Worm (Caenorhabditis elegans): ENCODE results near the gene glb-24.
A peak's percentile ranks its signal among the peaks of the same experiment; 100 is the strongest.

Gene glb-24

ce11 chrV:12885860-12886259, at the start of gene glb-24:
TSS of gene glb-24 (minus strand) at chrV:12885960.
- TF ChIP-seq fos-1 (tag; optimal IDR thresholded peaks at IDR 0.05) (no peak), C16A3.4 (tag; optimal IDR thresholded peaks at IDR 0.05) (no peak), lin-15B (tag; optimal IDR thresholded peaks at IDR 0.05) (no peak), lin-14 (GFP tag; optimal IDR thresholded peaks at IDR 0.05) (no peak), alr-1 (tag; optimal IDR thresholded peaks at IDR 0.05; ENCODE audit: borderline replicate concordance) (no peak), ceh-63 (GFP tag; optimal IDR thresholded peaks at IDR 0.05) (no peak), efl-3 (GFP tag; optimal IDR thresholded peaks at IDR 0.05) (no peak), dpl-1 (GFP tag; optimal IDR thresholded peaks at IDR 0.05) (no peak), nhr-76 (tag; optimal IDR thresholded peaks at IDR 0.05) (no peak), C34B4.2 (tag; optimal IDR thresholded peaks at IDR 0.05) (no peak), lir-3 (tag; optimal IDR thresholded peaks at IDR 0.05; ENCODE audit: poor library complexity) (no peak), mab-9 (GFP tag; IDR thresholded peaks at IDR 0.05) (no peak), pag-3 (tag; optimal IDR thresholded peaks at IDR 0.05; ENCODE audit: borderline replicate concordance, insufficient read depth) (no peak), vab-15 (tag; optimal IDR thresholded peaks at IDR 0.05) (no peak), snpc-4 (tag; optimal IDR thresholded peaks at IDR 0.05) (no peak), blmp-1 (tag; optimal IDR thresholded peaks at IDR 0.05) (no peak)

ce11 chrV:12934976-12935375, 49.2 kb upstream of the glb-24 start, which contains the start of gene T16G1.7:
TSS of gene T16G1.7 (minus strand) at chrV:12935112.
- TF ChIP-seq tbx-2 (tag; optimal IDR thresholded peaks at IDR 0.05), result no peak
- no peak for TF ChIP-seq mep-1 (tag; optimal IDR thresholded peaks at IDR 0.05)
- no peak for TF ChIP-seq nhr-19 (GFP tag; conservative IDR thresholded peaks at IDR 0.05)
- TF ChIP-seq elt-3 (tag; optimal IDR thresholded peaks at IDR 0.05), result no peak
- no peak for TF ChIP-seq dsc-1 (tag; optimal IDR thresholded peaks at IDR 0.05)
- no peak for TF ChIP-seq ceh-8 (GFP tag; optimal IDR thresholded peaks at IDR 0.05)
- TF ChIP-seq sup-37 (GFP tag; optimal IDR thresholded peaks at IDR 0.05), result no peak
- TF ChIP-seq snu-23 (GFP tag; optimal IDR thresholded peaks at IDR 0.05), result no peak
- no peak for TF ChIP-seq unc-130 (tag; optimal IDR thresholded peaks at IDR 0.05)
- no peak for TF ChIP-seq tlp-1 (tag; optimal IDR thresholded peaks at IDR 0.05)
- TF ChIP-seq sox-4 (tag; optimal IDR thresholded peaks at IDR 0.05), result no peak
- no peak for TF ChIP-seq unc-98 (GFP tag; IDR thresholded peaks at IDR 0.05)
- no peak for TF ChIP-seq fkh-10 (GFP tag; optimal IDR thresholded peaks at IDR 0.05)
- no peak for TF ChIP-seq efl-1 (optimal IDR thresholded peaks at IDR 0.05)
- TF ChIP-seq efl-1 (GFP tag; optimal IDR thresholded peaks at IDR 0.05 in 1 of 2), result peak in 1 of 2 experiments; percentile 59
- no peak for TF ChIP-seq nhr-237 (tag; optimal IDR thresholded peaks at IDR 0.05)
- TF ChIP-seq F16B12.6 (tag; optimal IDR thresholded peaks at IDR 0.05), result no peak
- TF ChIP-seq ztf-4 (tag; optimal IDR thresholded peaks at IDR 0.05), result no peak
- TF ChIP-seq nhr-12 (tag; optimal IDR thresholded peaks at IDR 0.05), result no peak
- TF ChIP-seq skn-1 (tag; optimal IDR thresholded peaks at IDR 0.05), result no peak
- TF ChIP-seq egl-27 (tag; optimal IDR thresholded peaks at IDR 0.05), result no peak
- no peak for TF ChIP-seq lin-13 (GFP tag; optimal IDR thresholded peaks at IDR 0.05)
- no peak for TF ChIP-seq grh-1 (GFP tag; IDR thresholded peaks at IDR 0.05)
- no peak for TF ChIP-seq pax-3 (tag; optimal IDR thresholded peaks at IDR 0.05)
- TF ChIP-seq nhr-77 (tag; optimal IDR thresholded peaks at IDR 0.05), result no peak
- no peak for TF ChIP-seq unc-86 (tag; optimal IDR thresholded peaks at IDR 0.05)
- no peak for TF ChIP-seq ama-1 (optimal IDR thresholded peaks at IDR 0.05)
- no peak for TF ChIP-seq nhr-28 (tag; optimal IDR thresholded peaks at IDR 0.05)
- TF ChIP-seq sptf-1 (tag; optimal IDR thresholded peaks at IDR 0.05), result no peak
- peak; percentile 30 for TF ChIP-seq lin-14 (GFP tag; optimal IDR thresholded peaks at IDR 0.05)
- TF ChIP-seq nhr-20 (tag; optimal IDR thresholded peaks at IDR 0.05), result peak; percentile 85
- TF ChIP-seq nhr-47 (tag; optimal IDR thresholded peaks at IDR 0.05), result no peak
- TF ChIP-seq lin-35 (GFP tag; optimal IDR thresholded peaks at IDR 0.05), result peak in 1 of 2 experiments; percentile 42
- no peak for TF ChIP-seq jun-1 (tag; optimal IDR thresholded peaks at IDR 0.05)
- no peak for TF ChIP-seq rnt-1 (tag; optimal IDR thresholded peaks at IDR 0.05)
- TF ChIP-seq fkh-8 (tag; optimal IDR thresholded peaks at IDR 0.05), result no peak
- no peak for TF ChIP-seq egl-13 (tag; optimal IDR thresholded peaks at IDR 0.05)
- TF ChIP-seq aha-1 (tag; optimal IDR thresholded peaks at IDR 0.05), result no peak
- TF ChIP-seq elt-2 (tag; optimal IDR thresholded peaks at IDR 0.05), result peak; percentile 87
